Fruit fly (Drosophila melanogaster): Measurements from ENCODE around the gene ebd1.

Gene ebd1

DNA sequence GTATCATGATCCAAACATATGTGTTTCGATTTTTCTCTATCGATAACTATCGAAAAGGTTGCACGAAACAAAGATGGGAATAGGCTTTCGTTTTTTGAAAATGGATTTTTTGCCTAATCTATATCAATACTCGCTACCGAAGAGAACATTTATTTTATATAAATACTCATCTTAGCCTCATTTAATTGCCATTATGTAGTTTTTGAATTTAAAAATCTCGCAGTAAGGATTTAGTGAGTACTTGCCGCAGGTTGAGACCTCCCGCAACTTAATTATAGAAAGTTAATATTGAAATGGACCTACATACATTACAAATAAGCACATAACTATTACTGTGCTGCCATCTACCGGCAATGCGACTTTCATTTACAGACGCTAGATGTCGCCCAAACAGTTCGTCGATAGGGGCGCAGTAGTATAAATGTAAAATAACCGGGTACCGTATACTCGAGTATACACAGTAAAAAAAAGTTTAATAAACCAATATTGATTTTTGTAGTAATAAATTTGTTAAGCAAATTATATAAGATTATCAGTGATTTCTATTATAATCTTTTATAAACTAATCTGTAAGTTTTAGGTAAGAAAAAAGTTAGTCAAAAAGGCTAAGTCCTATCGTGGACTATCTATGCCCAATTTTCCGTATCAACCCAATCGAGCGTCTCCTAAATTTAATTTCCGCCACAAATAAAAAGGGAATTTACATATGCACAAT lies 26.6 kb upstream of the ebd1 start, which contains the start of gene CG13896:
Gene CG13896, minus strand, starts transcription at position 12 of the 715 bp plus-strand sequence.
- TF ChIP-seq lola (GFP tag; optimal IDR thresholded peaks at IDR 0.05) (no peak), br (GFP tag; optimal IDR thresholded peaks at IDR 0.05) (peak; percentile 86), pan (optimal IDR thresholded peaks at IDR 0.05) (no peak), Jra (GFP tag; optimal IDR thresholded peaks at IDR 0.05) (peak; percentile 88), Dfd (GFP tag; optimal IDR thresholded peaks at IDR 0.05) (no peak), Rel (GFP tag; optimal IDR thresholded peaks at IDR 0.05) (no peak), Rel (tag; optimal IDR thresholded peaks at IDR 0.05) (peak; percentile 19), Myc (optimal IDR thresholded peaks at IDR 0.05) (peak; percentile 93), Dif (GFP tag; optimal IDR thresholded peaks at IDR 0.05; ENCODE audit: partially characterized antibody) (no peak), jim (GFP tag; optimal IDR thresholded peaks at IDR 0.05) (peak; percentile 86), h (GFP tag; optimal IDR thresholded peaks at IDR 0.05) (peak; percentile 89), Hnf4 (GFP tag; optimal IDR thresholded peaks at IDR 0.05) (peak; percentile 93), CG32264 (GFP tag; optimal IDR thresholded peaks at IDR 0.05) (no peak), dsf (GFP tag; optimal IDR thresholded peaks at IDR 0.05; ENCODE audit: borderline replicate concordance) (peak; percentile 41), CrebA (GFP tag; optimal IDR thresholded peaks at IDR 0.05; ENCODE audit: borderline replicate concordance) (no peak), CG9705 (GFP tag; optimal IDR thresholded peaks at IDR 0.05) (peak; percentile 44), Abd-B (GFP tag; optimal IDR thresholded peaks at IDR 0.05) (no peak), dl (GFP tag; optimal IDR thresholded peaks at IDR 0.05; ENCODE audit: insufficient read depth in 1 of 2, partially characterized antibody in 2 of 2) (no peak), psq (GFP tag; optimal IDR thresholded peaks at IDR 0.05) (peak; percentile 71), tai (GFP tag; optimal IDR thresholded peaks at IDR 0.05) (peak; percentile 94), Hr78 (GFP tag; optimal IDR thresholded peaks at IDR 0.05) (no peak), dmrt93B (GFP tag; optimal IDR thresholded peaks at IDR 0.05) (peak; percentile 69), woc (GFP tag; optimal IDR thresholded peaks at IDR 0.05) (peak; percentile 64), Mio (GFP tag; optimal IDR thresholded peaks at IDR 0.05) (peak; percentile 56), Hr83 (GFP tag; optimal IDR thresholded peaks at IDR 0.05; ENCODE audit: poor library complexity, severe bottlenecking) (peak; percentile 98), rgr (GFP tag; optimal IDR thresholded peaks at IDR 0.05) (peak; percentile 91), fru (GFP tag; optimal IDR thresholded peaks at IDR 0.05) (peak; percentile 87), HLH106 (tag; optimal IDR thresholded peaks at IDR 0.05) (peak; percentile 73), sv (GFP tag; optimal IDR thresholded peaks at IDR 0.05) (peak; percentile 87), brk (GFP tag; optimal IDR thresholded peaks at IDR 0.05) (peak; percentile 68), N (GFP tag; optimal IDR thresholded peaks at IDR 0.05) (no peak), ey (GFP tag; optimal IDR thresholded peaks at IDR 0.05) (peak; percentile 85), OdsH (GFP tag; optimal IDR thresholded peaks at IDR 0.05) (peak; percentile 86), Sp1 (GFP tag; optimal IDR thresholded peaks at IDR 0.05) (peak; percentile 32), Vsx2 (GFP tag; optimal IDR thresholded peaks at IDR 0.05; ENCODE audit: partially characterized antibody) (no peak), sage (GFP tag; optimal IDR thresholded peaks at IDR 0.05) (no peak), foxo (GFP tag; optimal IDR thresholded peaks at IDR 0.05) (peak in 1 of 2 experiments; percentile 94), GATAd (GFP tag; optimal IDR thresholded peaks at IDR 0.05) (peak; percentile 72), usp (GFP tag; optimal IDR thresholded peaks at IDR 0.05) (no peak)

DNA sequence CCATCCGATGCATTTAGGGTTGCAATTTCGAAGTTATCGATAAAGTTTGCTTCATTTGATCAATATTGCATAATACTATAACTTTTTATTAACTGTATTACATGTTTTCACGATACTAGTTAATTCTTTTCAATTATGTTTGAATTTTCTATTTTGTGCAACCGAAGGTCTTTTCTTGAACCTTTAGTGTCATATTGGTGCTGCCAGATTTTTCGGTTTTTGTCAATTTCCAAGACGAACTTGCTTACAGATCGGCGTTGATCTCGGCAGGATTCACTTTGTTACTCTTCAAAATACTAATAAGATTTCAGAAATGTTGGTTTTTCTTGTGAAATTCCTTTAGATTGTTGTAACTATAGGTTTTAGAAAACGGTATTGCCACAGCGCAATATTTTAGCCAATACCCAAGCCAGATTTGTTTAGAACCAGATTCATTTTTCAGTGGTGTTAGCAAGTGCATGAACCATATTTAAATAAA lies 25.0 kb upstream of the ebd1 start, which contains the start of gene CkIIalpha-i3:
Gene CkIIalpha-i3, minus strand, starts transcription at position 263 of the 478 bp plus-strand sequence.
- TF ChIP-seq woc (GFP tag; optimal IDR thresholded peaks at IDR 0.05) (no peak), dl (GFP tag; optimal IDR thresholded peaks at IDR 0.05; ENCODE audit: insufficient read depth in 1 of 2, partially characterized antibody in 2 of 2) (no peak), ey (GFP tag; optimal IDR thresholded peaks at IDR 0.05) (no peak), dmrt93B (GFP tag; optimal IDR thresholded peaks at IDR 0.05) (no peak), tai (GFP tag; optimal IDR thresholded peaks at IDR 0.05) (peak; percentile 50), CrebA (GFP tag; optimal IDR thresholded peaks at IDR 0.05; ENCODE audit: borderline replicate concordance) (no peak), sv (GFP tag; optimal IDR thresholded peaks at IDR 0.05) (no peak), Myc (optimal IDR thresholded peaks at IDR 0.05) (peak; percentile 11), CG9705 (GFP tag; optimal IDR thresholded peaks at IDR 0.05) (no peak), Hr78 (GFP tag; optimal IDR thresholded peaks at IDR 0.05) (no peak), rgr (GFP tag; optimal IDR thresholded peaks at IDR 0.05) (no peak), usp (GFP tag; optimal IDR thresholded peaks at IDR 0.05) (no peak)
